Fruit fly (Drosophila melanogaster) whole organism, embryonic: ENCODE results near the gene Nxf3.

ENCODE experiments used
- Awh ChIP-seq: fragments of 200-800 bp; sonication (Bioruptor generic); IDR thresholded peaks from 2 replicates; pipeline ENCODE4, ENCODE4 v1.3.6; 2022; ENCODE audit warnings: missing biosample characterization, missing genetic modification characterization
- CG1024 ChIP-seq: fragments of 200-800 bp; sonication (Bioruptor generic); IDR thresholded peaks from 2 replicates; pipeline ENCODE4 v1.3.6; 2022; ENCODE audit warnings: missing biosample characterization, missing genetic modification characterization
- CG10565 ChIP-seq: fragments of 200-800 bp; sonication (Bioruptor generic); optimal IDR thresholded peaks from 3 replicates; lab custom pipeline; 2016; ENCODE audit warnings: missing biosample characterization, mild to moderate bottlenecking, missing genetic modification characterization
- CG12071 ChIP-seq: fragments of 200-800 bp; sonication (Bioruptor generic); optimal IDR thresholded peaks from 3 replicates; lab custom pipeline; 2018; ENCODE audit warnings: missing biosample characterization, mild to moderate bottlenecking, missing genetic modification characterization
- CG14860 ChIP-seq: fragments of 200-800 bp; sonication (Bioruptor generic); IDR thresholded peaks from 3 replicates; pipeline ENCODE4 v1.3.6; 2022; ENCODE audit warnings: missing biosample characterization, missing genetic modification characterization; ENCODE audit not compliant: partially characterized antibody
- CG1603 ChIP-seq: fragments of 200-800 bp; sonication (Bioruptor generic); optimal IDR thresholded peaks from 2 replicates; lab custom pipeline; 2019; ENCODE audit warnings: missing biosample characterization, mild to moderate bottlenecking, missing genetic modification characterization, moderate library complexity
- CG18262 ChIP-seq: fragments of 200-800 bp; optimal IDR thresholded peaks from 3 replicates; lab custom pipeline; 2019; ENCODE audit warnings: missing biosample characterization, mild to moderate bottlenecking, missing genetic modification characterization, moderate library complexity
- CG4404 ChIP-seq: fragments of 200-800 bp; sonication (Bioruptor generic); IDR thresholded peaks from 2 replicates; pipeline ENCODE4 v1.3.6; 2022; ENCODE audit warnings: missing biosample characterization, missing genetic modification characterization
- CG7271 ChIP-seq: fragments of 200-800 bp; sonication (Bioruptor generic); optimal IDR thresholded peaks from 2 replicates; lab custom pipeline; 2018; ENCODE audit warnings: missing biosample characterization, mild to moderate bottlenecking, missing genetic modification characterization, moderate library complexity
- CG7786 ChIP-seq: fragments of 200-800 bp; sonication (Bioruptor generic); optimal IDR thresholded peaks from 2 replicates; lab custom pipeline; 2016; ENCODE audit warnings: missing biosample characterization, missing genetic modification characterization
- CG7839 ChIP-seq: fragments of 200-800 bp; sonication (Bioruptor generic); optimal IDR thresholded peaks from 3 replicates; lab custom pipeline; 2018; ENCODE audit warnings: missing biosample characterization, mild to moderate bottlenecking, missing genetic modification characterization, moderate library complexity
- CG7987 ChIP-seq: fragments of 200-800 bp; sonication (Bioruptor generic); optimal IDR thresholded peaks from 2 replicates; lab custom pipeline; 2018; ENCODE audit warnings: missing biosample characterization, mild to moderate bottlenecking, missing genetic modification characterization, moderate library complexity
- CG9215 ChIP-seq: fragments of 200-800 bp; sonication (Bioruptor generic); IDR thresholded peaks from 2 replicates; pipeline ENCODE4 v1.3.6; 2022; ENCODE audit warnings: missing biosample characterization, missing genetic modification characterization
- CG9437 ChIP-seq: fragments of 200-800 bp; sonication (Bioruptor generic); optimal IDR thresholded peaks from 2 replicates; lab custom pipeline; 2018; ENCODE audit warnings: missing biosample characterization, mild to moderate bottlenecking, missing genetic modification characterization
- CG9932 ChIP-seq: fragments of 200-800 bp; sonication (Bioruptor generic); IDR thresholded peaks from 2 replicates; pipeline ENCODE4 v1.3.6; 2022; ENCODE audit warnings: missing biosample characterization, missing genetic modification characterization
- HLH54F ChIP-seq: fragments of 200-800 bp; sonication (Bioruptor generic); optimal IDR thresholded peaks from 3 replicates; lab custom pipeline; 2016; ENCODE audit warnings: missing biosample characterization, missing genetic modification characterization
- Hr39 ChIP-seq: fragments of >200 bp; optimal IDR thresholded peaks from 2 replicates; lab custom pipeline; 2017
- Mrtf ChIP-seq: fragments of 200-800 bp; sonication (Bioruptor generic); IDR thresholded peaks from 3 replicates; pipeline ENCODE4 v1.3.6; 2022; ENCODE audit warnings: missing biosample characterization, missing genetic modification characterization
- NFAT ChIP-seq: fragments of 200-800 bp; sonication (Bioruptor generic); IDR thresholded peaks from 2 replicates; pipeline ENCODE4 v1.3.6; 2022; ENCODE audit warnings: missing biosample characterization, missing genetic modification characterization
- Neu2 ChIP-seq: fragments of 200-800 bp; sonication (Bioruptor generic); optimal IDR thresholded peaks from 3 replicates; lab custom pipeline; 2016; ENCODE audit warnings: missing biosample characterization, missing genetic modification characterization, borderline replicate concordance
- Opbp ChIP-seq: fragments of 200-800 bp; sonication (Bioruptor generic); IDR thresholded peaks from 3 replicates; pipeline ENCODE4 v1.3.6; 2022; ENCODE audit warnings: missing biosample characterization, missing genetic modification characterization; ENCODE audit not compliant: partially characterized antibody
- Poxn ChIP-seq: fragments of 200-800 bp; sonication (Bioruptor generic); IDR thresholded peaks from 2 replicates; pipeline ENCODE4 v1.3.6; 2022; ENCODE audit warnings: missing biosample characterization, missing genetic modification characterization
- Six4 ChIP-seq: fragments of 200-800 bp; sonication (Bioruptor generic); optimal IDR thresholded peaks from 2 replicates; lab custom pipeline; 2016; ENCODE audit warnings: missing biosample characterization, missing genetic modification characterization
- Sry-β ChIP-seq: fragments of 200-800 bp; sonication (Bioruptor generic); optimal IDR thresholded peaks from 2 replicates; lab custom pipeline; 2018; ENCODE audit warnings: missing biosample characterization, mild to moderate bottlenecking, missing genetic modification characterization, moderate library complexity
- abd-A ChIP-seq: fragments of 200-800 bp; sonication (Bioruptor generic); optimal IDR thresholded peaks from 3 replicates; lab custom pipeline; 2019; ENCODE audit warnings: missing biosample characterization, mild to moderate bottlenecking, missing genetic modification characterization, moderate library complexity
- al ChIP-seq: fragments of 200-800 bp; sonication (Bioruptor generic); IDR thresholded peaks from 2 replicates; pipeline ENCODE4 v1.3.6; 2022; ENCODE audit warnings: missing biosample characterization, missing genetic modification characterization
- ara ChIP-seq: fragments of 200-800 bp; sonication (Bioruptor generic); IDR thresholded peaks from 2 replicates; pipeline ENCODE4 v1.3.6; 2022; ENCODE audit warnings: missing biosample characterization, missing genetic modification characterization
- crc ChIP-seq: fragments of 200-800 bp; sonication (Bioruptor generic); optimal IDR thresholded peaks from 2 replicates; lab custom pipeline; 2016; ENCODE audit warnings: missing biosample characterization, missing genetic modification characterization
- disco-r ChIP-seq: fragments of 200-800 bp; sonication (Bioruptor generic); optimal IDR thresholded peaks from 2 replicates; lab custom pipeline; 2016; ENCODE audit warnings: missing biosample characterization, missing genetic modification characterization
- dmrt11E ChIP-seq: fragments of 200-800 bp; sonication (Bioruptor generic); optimal IDR thresholded peaks from 3 replicates; lab custom pipeline; 2018; ENCODE audit warnings: missing biosample characterization, mild to moderate bottlenecking, missing genetic modification characterization, moderate library complexity
- dmrt99B ChIP-seq: fragments of 200-800 bp; sonication (Bioruptor generic); optimal IDR thresholded peaks from 2 replicates; lab custom pipeline; 2018; ENCODE audit warnings: missing biosample characterization, mild to moderate bottlenecking, missing genetic modification characterization, moderate library complexity
- fd96Cb ChIP-seq: fragments of 200-800 bp; sonication (Bioruptor generic); optimal IDR thresholded peaks from 2 replicates; lab custom pipeline; 2018; ENCODE audit warnings: missing biosample characterization, mild to moderate bottlenecking, missing genetic modification characterization, moderate library complexity
- fu2 ChIP-seq: fragments of 200-800 bp; sonication (Bioruptor generic); optimal IDR thresholded peaks from 2 replicates; lab custom pipeline; 2016; ENCODE audit warnings: missing biosample characterization, missing genetic modification characterization
- gcm ChIP-seq: fragments of 200-800 bp; sonication (Bioruptor generic); optimal IDR thresholded peaks from 2 replicates; lab custom pipeline; 2019; ENCODE audit warnings: missing biosample characterization, mild to moderate bottlenecking, missing genetic modification characterization, moderate library complexity
- gem ChIP-seq: fragments of 200-800 bp; sonication (Bioruptor generic); optimal IDR thresholded peaks from 2 replicates; lab custom pipeline; 2019; ENCODE audit warnings: missing biosample characterization, mild to moderate bottlenecking, missing genetic modification characterization, moderate library complexity
- gro ChIP-seq: fragments of 200-800 bp; sonication (Bioruptor generic); optimal IDR thresholded peaks from 2 replicates; lab custom pipeline; 2016; ENCODE audit warnings: missing biosample characterization, missing genetic modification characterization
- hth ChIP-seq: fragments of >200 bp; optimal IDR thresholded peaks from 2 replicates; lab custom pipeline; 2017; ENCODE audit warnings: inconsistent platforms
- klu ChIP-seq: fragments of 200-800 bp; sonication (Bioruptor generic); IDR thresholded peaks from 2 replicates; pipeline ENCODE4 v1.3.6; 2022; ENCODE audit warnings: missing biosample characterization, missing genetic modification characterization
- lbe ChIP-seq: fragments of 200-800 bp; sonication (Bioruptor generic); optimal IDR thresholded peaks from 2 replicates; lab custom pipeline; 2016; ENCODE audit warnings: missing biosample characterization, mild to moderate bottlenecking, missing genetic modification characterization
- lilli ChIP-seq: fragments of 200-800 bp; sonication (Bioruptor generic); optimal IDR thresholded peaks from 3 replicates; lab custom pipeline; 2016; ENCODE audit warnings: missing biosample characterization, missing genetic modification characterization
- otp ChIP-seq: fragments of 200-800 bp; sonication (Bioruptor generic); IDR thresholded peaks from 3 replicates; pipeline ENCODE4, ENCODE4 v1.3.6; 2022; ENCODE audit warnings: missing biosample characterization, missing genetic modification characterization
- pho ChIP-seq: fragments of 200-800 bp; sonication (Bioruptor generic); optimal IDR thresholded peaks from 2 replicates; lab custom pipeline; 2016; ENCODE audit warnings: missing biosample characterization, missing genetic modification characterization
- ro ChIP-seq: fragments of 200-800 bp; sonication (Bioruptor generic); IDR thresholded peaks from 2 replicates; pipeline ENCODE4 v1.3.6; 2022; ENCODE audit warnings: missing biosample characterization, missing genetic modification characterization
- salm ChIP-seq: fragments of 200-800 bp; sonication (Bioruptor generic); optimal IDR thresholded peaks from 2 replicates; lab custom pipeline; 2018; ENCODE audit warnings: missing biosample characterization, mild to moderate bottlenecking, missing genetic modification characterization
- sisA ChIP-seq: fragments of 200-800 bp; sonication (Bioruptor generic); IDR thresholded peaks from 2 replicates; pipeline ENCODE4 v1.3.6; 2022; ENCODE audit warnings: missing biosample characterization, missing genetic modification characterization
- stc ChIP-seq: fragments of 200-800 bp; sonication (Bioruptor generic); IDR thresholded peaks from 2 replicates; pipeline ENCODE4 v1.3.6; 2022; ENCODE audit warnings: missing biosample characterization, missing genetic modification characterization
- tio ChIP-seq: fragments of 200-800 bp; sonication (Bioruptor generic); optimal IDR thresholded peaks from 2 replicates; lab custom pipeline; 2017; ENCODE audit warnings: missing biosample characterization, missing genetic modification characterization, inconsistent platforms
- tup ChIP-seq: fragments of 200-800 bp; sonication (Bioruptor generic); optimal IDR thresholded peaks from 2 replicates; lab custom pipeline; 2016; ENCODE audit warnings: missing biosample characterization, mild to moderate bottlenecking, missing genetic modification characterization, moderate library complexity
- vnd ChIP-seq: fragments of 200-800 bp; sonication (Bioruptor generic); IDR thresholded peaks from 3 replicates; pipeline ENCODE4 v1.3.6; 2022; ENCODE audit warnings: missing biosample characterization, missing genetic modification characterization; ENCODE audit not compliant: partially characterized antibody

The Nxf3 gene

dm6 chr3L:13919794-13920631 is 45.0 kb upstream of the Nxf3 start (continued):
- peak; percentile 87 for TF ChIP-seq CG9932 (GFP tag; lab: Robert Waterston, UW)
- peak; percentile 88 for TF ChIP-seq fu2 (GFP tag; lab: Kevin White, UChicago)
- TF ChIP-seq HLH54F, result peak; percentile 89
- TF ChIP-seq disco-r, result peak; percentile 72
- peak; percentile 94 for TF ChIP-seq tio (GFP tag; lab: Kevin White, UChicago)
- TF ChIP-seq abd-A (tag; lab: Kevin White, UChicago), result no peak
- peak; percentile 74 for TF ChIP-seq CG4404 (GFP tag; lab: Robert Waterston, UW)
- TF ChIP-seq gro (GFP tag; lab: Kevin White, UChicago), result peak; percentile 91
- no peak for TF ChIP-seq Neu2 (GFP tag; lab: Kevin White, UChicago)
- TF ChIP-seq vnd, result no peak
- peak; percentile 66 for TF ChIP-seq Poxn
- TF ChIP-seq Hr39 (lab: Kevin White, UChicago), result no peak
- TF ChIP-seq CG9437, result peak; percentile 91
- peak; percentile 90 for TF ChIP-seq pho
- peak; percentile 88 for TF ChIP-seq CG7786 (GFP tag; lab: Kevin White, UChicago)
- peak; percentile 82 for TF ChIP-seq CG9215
- peak; percentile 53 for TF ChIP-seq Sry-β
- peak; percentile 97 for TF ChIP-seq gem (tag; lab: Kevin White, UChicago)
- TF ChIP-seq ro, result peak; percentile 54; the same call in 1 of the 2 replicates
- peak; percentile 80 for TF ChIP-seq Mrtf
- peak; percentile 98 for TF ChIP-seq CG18262
- peak; percentile 85 for TF ChIP-seq CG1603 (tag; lab: Kevin White, UChicago)
- peak; percentile 58 for TF ChIP-seq CG7271
- TF ChIP-seq Awh (GFP tag; lab: Robert Waterston, UW), result peak; percentile 48; the same call in 1 of the 2 replicates
- TF ChIP-seq NFAT (GFP tag; lab: Robert Waterston, UW), result peak; percentile 73; the same call in 1 of the 2 replicates
- TF ChIP-seq gcm, result peak; percentile 90
- peak; percentile 94 for TF ChIP-seq lilli
- TF ChIP-seq CG14860 (GFP tag; lab: Robert Waterston, UW), result 0 out of 3 replicates have a peak, but pooled peaks have one; percentile 8
- peak; percentile 76 for TF ChIP-seq Six4
- TF ChIP-seq salm (tag; lab: Kevin White, UChicago), result peak; percentile 66
- TF ChIP-seq CG10565, result peak; percentile 60
- TF ChIP-seq sisA (GFP tag; lab: Robert Waterston, UW), result peak; percentile 87
- no peak for TF ChIP-seq hth
- peak; percentile 85 for TF ChIP-seq crc (GFP tag; lab: Kevin White, UChicago)
- TF ChIP-seq Opbp (GFP tag; lab: Robert Waterston, UW), result 0 out of 3 replicates have a peak, but pooled peaks have one; percentile 20
- TF ChIP-seq ara, result peak; percentile 56; the same call in 1 of the 2 replicates
- peak; percentile 48; the same call in 1 of the 3 replicates for TF ChIP-seq otp (GFP tag; lab: Robert Waterston, UW)
- TF ChIP-seq dmrt99B (tag; lab: Kevin White, UChicago), result peak; percentile 94
- TF ChIP-seq tup, result peak; percentile 63
- TF ChIP-seq stc (GFP tag; lab: Robert Waterston, UW), result peak; percentile 55; the same call in 1 of the 2 replicates
- TF ChIP-seq CG7839 (tag; lab: Kevin White, UChicago), result peak; percentile 96
- no peak for TF ChIP-seq lbe (GFP tag; lab: Kevin White, UChicago)
- TF ChIP-seq fd96Cb, result peak; percentile 93
- peak; percentile 80 for TF ChIP-seq al (GFP tag; lab: Robert Waterston, UW)
- peak; percentile 51 for TF ChIP-seq CG1024 (GFP tag; lab: Robert Waterston, UW)
- peak; percentile 42 for TF ChIP-seq CG7987 (GFP tag; lab: Kevin White, UChicago)
- peak; percentile 94 for TF ChIP-seq dmrt11E
- no peak for TF ChIP-seq CG12071 (GFP tag; lab: Kevin White, UChicago)
- TF ChIP-seq klu (GFP tag; lab: Robert Waterston, UW), result peak; percentile 87; the same call in 1 of the 2 replicates
